Fruit fly (Drosophila melanogaster): ENCODE results near the gene Sarm.

Gene Sarm

DNA sequence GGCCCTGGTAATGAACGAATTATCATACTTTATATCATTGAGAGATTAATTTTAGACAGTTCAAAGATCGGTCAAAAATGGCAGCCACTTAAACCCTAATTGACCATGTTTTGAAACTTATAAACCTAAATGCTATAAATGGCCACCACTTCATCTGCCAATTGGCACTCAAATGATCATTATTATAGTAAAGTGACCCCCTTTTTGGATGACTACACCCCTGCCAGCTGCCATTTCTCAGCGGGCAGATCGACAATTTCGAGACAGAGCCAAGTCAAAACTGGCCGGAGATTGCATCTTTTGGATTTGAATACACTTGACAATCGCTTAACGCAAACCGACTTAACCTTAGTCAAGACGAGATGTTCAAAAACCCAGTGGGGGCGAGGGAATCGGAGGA lies 92.5 kb downstream of the Sarm start:
- TF ChIP-seq psq (optimal IDR thresholded peaks at IDR 0.05): no peak
- no peak for TF ChIP-seq pan (optimal IDR thresholded peaks at IDR 0.05)
- no peak for TF ChIP-seq Dll (optimal IDR thresholded peaks at IDR 0.05)
- TF ChIP-seq CG8478 (optimal IDR thresholded peaks at IDR 0.05): no peak
- no peak for TF ChIP-seq usp (GFP tag; optimal IDR thresholded peaks at IDR 0.05)
- no peak for TF ChIP-seq EcR (GFP tag; optimal IDR thresholded peaks at IDR 0.05)

DNA sequence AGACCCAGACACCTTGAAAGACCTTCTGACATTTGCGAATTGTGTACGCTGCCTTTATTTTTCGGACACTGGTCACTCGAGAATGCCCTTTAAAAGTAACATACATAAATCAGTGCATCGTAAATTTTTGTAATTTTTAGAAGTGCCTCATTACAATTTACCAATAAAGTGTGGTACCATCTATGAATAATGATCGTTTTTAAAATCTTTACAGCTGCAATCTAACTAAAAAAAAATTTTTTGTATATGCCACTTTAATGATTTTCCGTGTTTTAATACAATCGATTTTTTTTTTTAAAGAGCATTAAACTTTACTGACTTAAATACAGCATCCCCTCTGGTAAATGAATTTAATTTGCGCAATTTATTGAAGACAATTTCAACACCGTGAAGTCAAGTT lies 93.4 kb downstream of the Sarm start:
- TF ChIP-seq CG8478 (optimal IDR thresholded peaks at IDR 0.05) (no peak), psq (optimal IDR thresholded peaks at IDR 0.05) (no peak), pan (optimal IDR thresholded peaks at IDR 0.05) (no peak), Dll (optimal IDR thresholded peaks at IDR 0.05) (no peak), usp (GFP tag; optimal IDR thresholded peaks at IDR 0.05) (no peak), EcR (GFP tag; optimal IDR thresholded peaks at IDR 0.05) (no peak)

Data from whole organism.